Fruit fly (Drosophila melanogaster) whole organism, wandering third instar larva: ENCODE data around the gene CG16903.
A peak's percentile ranks its signal among the peaks of the same experiment; 100 is the strongest.

ENCODE experiments used
- CrebA ChIP-seq: fragments of 200-800 bp; sonication (Bioruptor generic); optimal IDR thresholded peaks from 2 replicates; lab custom pipeline; 2016; ENCODE audit warnings: missing biosample characterization, mild to moderate bottlenecking, missing genetic modification characterization, borderline replicate concordance
- Dfd ChIP-seq: fragments of >200 bp; optimal IDR thresholded peaks from 2 replicates; lab custom pipeline; 2017; ENCODE audit warnings: missing biosample characterization, missing genetic modification characterization
- Hr78 ChIP-seq: fragments of >200 bp; optimal IDR thresholded peaks from 2 replicates; lab custom pipeline; 2017; ENCODE audit warnings: missing biosample characterization, missing genetic modification characterization
- Hr83 ChIP-seq: fragments of 200-300 bp; sonication (Bioruptor generic); optimal IDR thresholded peaks from 2 replicates; lab custom pipeline; 2016; ENCODE audit warnings: missing biosample characterization, mild to moderate bottlenecking, missing genetic modification characterization, moderate library complexity; ENCODE audit not compliant: poor library complexity, severe bottlenecking
- Myc ChIP-seq: fragments of >200 bp; optimal IDR thresholded peaks from 2 replicates; lab custom pipeline; 2017
- OdsH ChIP-seq: fragments of 200-800 bp; sonication (Bioruptor generic); optimal IDR thresholded peaks from 2 replicates; lab custom pipeline; 2016; ENCODE audit warnings: missing biosample characterization, mild to moderate bottlenecking, missing genetic modification characterization
- br ChIP-seq: fragments of 200-800 bp; sonication (Bioruptor generic); optimal IDR thresholded peaks from 2 replicates; lab custom pipeline; 2016; ENCODE audit warnings: missing biosample characterization, missing genetic modification characterization
- fru ChIP-seq: fragments of 200-800 bp; sonication (Bioruptor generic); optimal IDR thresholded peaks from 3 replicates; lab custom pipeline; 2016; ENCODE audit warnings: missing biosample characterization, mild to moderate bottlenecking, missing genetic modification characterization
- h ChIP-seq: fragments of 200-800 bp; sonication (Bioruptor generic); optimal IDR thresholded peaks from 3 replicates; lab custom pipeline; 2016; ENCODE audit warnings: missing biosample characterization, mild to moderate bottlenecking, missing genetic modification characterization
- jim ChIP-seq: fragments of 175-275, 200-325 bp; sonication (Bioruptor generic); optimal IDR thresholded peaks from 2 replicates; lab custom pipeline; 2016; ENCODE audit warnings: missing biosample characterization, mild to moderate bottlenecking, missing genetic modification characterization
- lola ChIP-seq: fragments of >200 bp; optimal IDR thresholded peaks from 2 replicates; lab custom pipeline; 2017; ENCODE audit warnings: missing biosample characterization, missing genetic modification characterization
- psq ChIP-seq: fragments of 200-800 bp; sonication (Bioruptor generic); optimal IDR thresholded peaks from 3 replicates; lab custom pipeline; 2017; ENCODE audit warnings: missing biosample characterization, mild to moderate bottlenecking, missing genetic modification characterization, moderate library complexity
- tai ChIP-seq: sonication (Bioruptor generic); optimal IDR thresholded peaks from 2 replicates; lab custom pipeline; 2016; ENCODE audit warnings: missing biosample characterization, missing genetic modification characterization

DNA sequence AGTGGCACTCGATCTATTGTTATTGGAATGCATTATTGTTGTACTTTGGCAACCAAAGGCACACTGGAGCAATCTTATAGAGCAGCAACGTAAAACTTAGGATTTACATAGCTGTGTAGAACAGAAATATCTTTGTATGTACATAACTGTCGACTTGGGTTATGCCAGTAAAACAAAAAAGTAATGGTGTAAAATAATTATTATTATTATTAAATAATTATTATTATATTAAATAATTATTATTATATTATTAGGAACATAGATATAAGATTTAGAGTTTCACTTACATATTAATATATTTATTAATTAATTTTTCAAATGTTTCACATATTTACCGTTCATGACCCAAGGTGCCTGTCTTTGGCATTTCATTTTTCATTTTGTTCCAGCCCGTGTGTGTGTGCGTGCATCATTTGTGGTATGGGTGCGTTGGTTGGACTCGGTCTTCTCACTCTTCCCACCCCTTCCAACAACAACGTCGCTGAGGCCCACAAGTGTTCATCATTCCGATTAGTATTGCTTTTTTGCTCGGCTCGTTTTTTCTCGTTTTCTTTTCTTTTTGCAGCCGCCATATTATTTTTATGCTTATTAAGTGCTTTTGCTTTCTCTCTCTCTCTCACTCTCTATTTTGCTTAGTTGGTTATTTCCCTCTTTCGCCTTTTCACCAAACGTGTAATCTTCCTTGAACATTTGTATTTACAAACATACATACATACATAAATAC lies 43.9 kb upstream of the CG16903 start:
- peak; percentile 82 for TF ChIP-seq fru (GFP tag; lab: Kevin White, UChicago)
- peak; percentile 60 for TF ChIP-seq Dfd (GFP tag; lab: Kevin White, UChicago)
- peak; percentile 66 for TF ChIP-seq h (GFP tag; lab: Kevin White, UChicago)
- TF ChIP-seq OdsH (GFP tag; lab: Kevin White, UChicago) = peak; percentile 80
- no peak for TF ChIP-seq Myc (lab: Kevin White, UChicago)
- no peak for TF ChIP-seq lola (GFP tag; lab: Kevin White, UChicago)
- TF ChIP-seq jim (GFP tag; lab: Kevin White, UChicago) = peak; percentile 99
- no peak for TF ChIP-seq tai
- peak; percentile 10 for TF ChIP-seq br (GFP tag; lab: Kevin White, UChicago)
- TF ChIP-seq CrebA (GFP tag; lab: Kevin White, UChicago) = peak; percentile 85
- peak; percentile 28 for TF ChIP-seq Hr83 (GFP tag; lab: Kevin White, UChicago)
- TF ChIP-seq Hr78 (GFP tag; lab: Kevin White, UChicago) = no peak
- TF ChIP-seq psq = peak; percentile 97
